Fruit fly (Drosophila melanogaster) whole organism, embryonic: Measurements from ENCODE around the gene CG10195.

ENCODE experiments used
- Aef1 ChIP-seq: fragments of 200-800 bp; sonication (Bioruptor generic); IDR thresholded peaks from 3 replicates; pipeline ENCODE4 v1.3.6; 2022; ENCODE audit warnings: missing biosample characterization, missing genetic modification characterization
- CG10274 ChIP-seq: fragments of 200-800 bp; sonication (Bioruptor generic); optimal IDR thresholded peaks from 3 replicates; lab custom pipeline; 2017; ENCODE audit warnings: missing biosample characterization, mild to moderate bottlenecking, missing genetic modification characterization
- CG10462 ChIP-seq: fragments of 200-800 bp; sonication (Bioruptor generic); optimal IDR thresholded peaks from 2 replicates; lab custom pipeline; 2016; ENCODE audit warnings: missing biosample characterization, missing genetic modification characterization
- CG12942 ChIP-seq: fragments of 200-800 bp; sonication (Bioruptor generic); optimal IDR thresholded peaks from 3 replicates; lab custom pipeline; 2016; ENCODE audit warnings: missing biosample characterization, missing genetic modification characterization
- CG15696 ChIP-seq: fragments of 200-800 bp; sonication (Bioruptor generic); optimal IDR thresholded peaks from 2 replicates; lab custom pipeline; 2019; ENCODE audit warnings: missing biosample characterization, mild to moderate bottlenecking, missing genetic modification characterization, moderate library complexity
- CG16815 ChIP-seq: fragments of 200-800 bp; sonication (Bioruptor generic); optimal IDR thresholded peaks from 3 replicates; lab custom pipeline; 2017; ENCODE audit warnings: missing biosample characterization, mild to moderate bottlenecking, missing genetic modification characterization
- CG16863 ChIP-seq: fragments of 200-800 bp; sonication (Bioruptor generic); optimal IDR thresholded peaks from 3 replicates; lab custom pipeline; 2016; ENCODE audit warnings: missing biosample characterization, missing genetic modification characterization
- CG17359 ChIP-seq: fragments of 200-800 bp; sonication (Bioruptor generic); optimal IDR thresholded peaks from 3 replicates; lab custom pipeline; 2018; ENCODE audit warnings: missing biosample characterization, mild to moderate bottlenecking, missing genetic modification characterization, moderate library complexity
- CG18262 ChIP-seq: fragments of 200-800 bp; optimal IDR thresholded peaks from 3 replicates; lab custom pipeline; 2019; ENCODE audit warnings: missing biosample characterization, mild to moderate bottlenecking, missing genetic modification characterization, moderate library complexity
- CG2678 ChIP-seq: fragments of 200-800 bp; sonication (Bioruptor generic); optimal IDR thresholded peaks from 3 replicates; lab custom pipeline; 2019; ENCODE audit warnings: missing biosample characterization, mild to moderate bottlenecking, missing genetic modification characterization, moderate library complexity
- CG2712 ChIP-seq: fragments of 200-800 bp; optimal IDR thresholded peaks from 3 replicates; lab custom pipeline; 2019; ENCODE audit warnings: missing biosample characterization, mild to moderate bottlenecking, missing genetic modification characterization, moderate library complexity
- CG2889 ChIP-seq: fragments of 200-800 bp; sonication (Bioruptor generic); IDR thresholded peaks from 3 replicates; pipeline ENCODE4 v1.3.6; 2022; ENCODE audit warnings: missing biosample characterization, missing genetic modification characterization
- CG30020 ChIP-seq: fragments of 200-800 bp; optimal IDR thresholded peaks from 2 replicates; lab custom pipeline; 2019; ENCODE audit warnings: missing biosample characterization, mild to moderate bottlenecking, missing genetic modification characterization, moderate library complexity
- CG31365 ChIP-seq: fragments of 200-800 bp; sonication (Bioruptor generic); optimal IDR thresholded peaks from 2 replicates; lab custom pipeline; 2018; ENCODE audit warnings: missing biosample characterization, mild to moderate bottlenecking, missing genetic modification characterization
- CG31441 ChIP-seq: fragments of 200-800 bp; sonication (Bioruptor generic); IDR thresholded peaks from 2 replicates; pipeline ENCODE4 v1.3.6; 2022; ENCODE audit warnings: missing biosample characterization, missing genetic modification characterization
- CG33213 ChIP-seq: fragments of 200-800 bp; sonication (Bioruptor generic); optimal IDR thresholded peaks from 3 replicates; lab custom pipeline; 2016; ENCODE audit warnings: missing biosample characterization, missing genetic modification characterization
- CG6683 ChIP-seq: fragments of 200-800 bp; sonication (Bioruptor generic); optimal IDR thresholded peaks from 2 replicates; lab custom pipeline; 2017; ENCODE audit warnings: missing biosample characterization, mild to moderate bottlenecking, missing genetic modification characterization, missing genetic modification reagents
- CG8290 ChIP-seq, 3 experiments: fragments of 200-800 bp; sonication (Bioruptor generic); optimal IDR thresholded peaks; 2 replicates each; lab custom pipeline; 2016 to 2019; ENCODE audit warnings: missing biosample characterization in 3 of 3, missing genetic modification characterization in 3 of 3, mild to moderate bottlenecking in 2 of 3, moderate library complexity in 1 of 3
- CoRest ChIP-seq: fragments of 200-800 bp; sonication (Bioruptor generic); optimal IDR thresholded peaks from 3 replicates; lab custom pipeline; 2018; ENCODE audit warnings: missing biosample characterization, mild to moderate bottlenecking, missing genetic modification characterization, moderate library complexity
- D ChIP-seq, 2 experiments: fragments of 200-800 bp in 1 of 2; fragments of >200 bp in 1 of 2; sonication (Bioruptor generic) in 1 of 2; optimal IDR thresholded peaks; 2 replicates in 1 of 2; 3 replicates in 1 of 2; lab custom pipeline; 2017; ENCODE audit warnings: mild to moderate bottlenecking in 1 of 2, missing biosample characterization in 1 of 2, missing genetic modification characterization in 1 of 2, missing genetic modification reagents in 1 of 2
- D19A ChIP-seq: fragments of 200-800 bp; optimal IDR thresholded peaks from 3 replicates; lab custom pipeline; 2019; ENCODE audit warnings: missing biosample characterization, mild to moderate bottlenecking, missing genetic modification characterization, moderate library complexity
- E2f1 ChIP-seq: fragments of 200-800 bp; sonication (Bioruptor generic); IDR thresholded peaks from 2 replicates; pipeline ENCODE4 v1.3.6; 2022; ENCODE audit warnings: missing biosample characterization, missing genetic modification characterization
- Eip74EF ChIP-seq, 2 experiments: fragments of 200-800 bp in 1 of 2; fragments of >200 bp in 1 of 2; sonication (Bioruptor generic) in 1 of 2; optimal IDR thresholded peaks; 2 replicates each; lab custom pipeline; 2017 to 2019; ENCODE audit warnings: missing biosample characterization in 2 of 2, missing genetic modification characterization in 2 of 2, mild to moderate bottlenecking in 1 of 2, moderate library complexity in 1 of 2
- Ets65A ChIP-seq: fragments of 200-800 bp; sonication (Bioruptor generic); peaks from one replicate; lab custom pipeline; 2016; ENCODE audit warnings: missing biosample characterization, missing genetic modification characterization
- GATAe ChIP-seq: fragments of 200-800 bp; sonication (Bioruptor generic); conservative IDR thresholded peaks from 2 replicates; pipeline ENCODE4 v1.3.6; 2022; ENCODE audit warnings: missing biosample characterization, missing genetic modification characterization
- HLH54F ChIP-seq: fragments of 200-800 bp; sonication (Bioruptor generic); optimal IDR thresholded peaks from 3 replicates; lab custom pipeline; 2016; ENCODE audit warnings: missing biosample characterization, missing genetic modification characterization
- Hr3 ChIP-seq: fragments of 200-800 bp; sonication (Bioruptor generic); optimal IDR thresholded peaks from 3 replicates; lab custom pipeline; 2016; ENCODE audit warnings: missing biosample characterization, missing genetic modification characterization
- Jarid2 ChIP-seq: fragments of 200-800 bp; sonication (Bioruptor generic); optimal IDR thresholded peaks from 3 replicates; lab custom pipeline; 2017; ENCODE audit warnings: mild to moderate bottlenecking, missing biosample characterization, missing genetic modification reagents, missing genetic modification characterization
- Ravus ChIP-seq: fragments of 200-800 bp; sonication (Bioruptor generic); IDR thresholded peaks from 2 replicates; pipeline ENCODE4 v1.3.6; 2022; ENCODE audit warnings: missing biosample characterization, missing genetic modification characterization
- Xbp1 ChIP-seq: fragments of 200-800 bp; sonication (Bioruptor generic); optimal IDR thresholded peaks from 3 replicates; lab custom pipeline; 2016; ENCODE audit warnings: missing biosample characterization, mild to moderate bottlenecking, missing genetic modification characterization
- bcd ChIP-seq: fragments of 200-800 bp; sonication (Bioruptor generic); optimal IDR thresholded peaks from 2 replicates; lab custom pipeline; 2017; ENCODE audit warnings: missing biosample characterization, mild to moderate bottlenecking, missing genetic modification characterization
- chinmo ChIP-seq: fragments of 200-800 bp; sonication (Bioruptor generic); IDR thresholded peaks from 4 replicates; pipeline ENCODE4 v1.3.6; 2022; ENCODE audit warnings: missing biosample characterization, missing genetic modification characterization; ENCODE audit not compliant: partially characterized antibody
- crp ChIP-seq, 2 experiments: fragments of 200-800 bp; sonication (Bioruptor generic); optimal IDR thresholded peaks; 2 replicates in 1 of 2; 3 replicates in 1 of 2; lab custom pipeline; 2017; ENCODE audit warnings: missing biosample characterization in 2 of 2, missing genetic modification characterization in 2 of 2, mild to moderate bottlenecking in 1 of 2, moderate library complexity in 1 of 2
- dimm ChIP-seq: fragments of 200-800 bp; sonication (Bioruptor generic); IDR thresholded peaks from 2 replicates; pipeline ENCODE4 v1.3.6; 2022; ENCODE audit warnings: missing biosample characterization, missing genetic modification characterization
- dmrt99B ChIP-seq: fragments of 200-800 bp; sonication (Bioruptor generic); optimal IDR thresholded peaks from 2 replicates; lab custom pipeline; 2018; ENCODE audit warnings: missing biosample characterization, mild to moderate bottlenecking, missing genetic modification characterization, moderate library complexity
- fd3F ChIP-seq: fragments of 200-800 bp; sonication (Bioruptor generic); optimal IDR thresholded peaks from 2 replicates; lab custom pipeline; 2018; ENCODE audit warnings: missing biosample characterization, mild to moderate bottlenecking, missing genetic modification characterization, moderate library complexity
- fru ChIP-seq: fragments of >200 bp; optimal IDR thresholded peaks from 2 replicates; lab custom pipeline; 2017
- gfzf ChIP-seq: fragments of 200-800 bp; sonication (Bioruptor generic); optimal IDR thresholded peaks from 2 replicates; lab custom pipeline; 2016; ENCODE audit warnings: missing biosample characterization, mild to moderate bottlenecking, missing genetic modification characterization, moderate library complexity
- grn ChIP-seq: fragments of 200-800 bp; sonication (Bioruptor generic); optimal IDR thresholded peaks from 3 replicates; lab custom pipeline; 2017; ENCODE audit warnings: missing biosample characterization, missing genetic modification characterization
- kay ChIP-seq: fragments of 200-800 bp; sonication (Bioruptor generic); optimal IDR thresholded peaks from 2 replicates; lab custom pipeline; 2016; ENCODE audit warnings: missing biosample characterization, missing genetic modification characterization
- lilli ChIP-seq: fragments of 200-800 bp; sonication (Bioruptor generic); optimal IDR thresholded peaks from 3 replicates; lab custom pipeline; 2016; ENCODE audit warnings: missing biosample characterization, missing genetic modification characterization
- lola ChIP-seq, 3 experiments: fragments of >200 bp in 2 of 3; fragments of 200-800 bp in 1 of 3; sonication (Bioruptor generic) in 1 of 3; optimal IDR thresholded peaks; 2 replicates each; lab custom pipeline; 2017 to 2019; ENCODE audit warnings: missing biosample characterization in 3 of 3, missing genetic modification characterization in 3 of 3, mild to moderate bottlenecking in 1 of 3, moderate library complexity in 1 of 3
- mam ChIP-seq: fragments of 200-800 bp; sonication (Bioruptor generic); optimal IDR thresholded peaks from 3 replicates; lab custom pipeline; 2016; ENCODE audit warnings: missing biosample characterization, missing genetic modification characterization
- mld ChIP-seq: fragments of 200-800 bp; sonication (Bioruptor generic); IDR thresholded peaks from 3 replicates; pipeline ENCODE4 v1.3.6; 2022; ENCODE audit warnings: missing biosample characterization, missing genetic modification characterization; ENCODE audit not compliant: partially characterized antibody
- org-1 ChIP-seq: fragments of 200-800 bp; sonication (Bioruptor generic); optimal IDR thresholded peaks from 2 replicates; lab custom pipeline; 2017; ENCODE audit warnings: missing biosample characterization, missing genetic modification characterization
- otp ChIP-seq: fragments of 200-800 bp; sonication (Bioruptor generic); IDR thresholded peaks from 3 replicates; pipeline ENCODE4, ENCODE4 v1.3.6; 2022; ENCODE audit warnings: missing biosample characterization, missing genetic modification characterization
- pros ChIP-seq: fragments of 200-800 bp; sonication (Bioruptor generic); optimal IDR thresholded peaks from 3 replicates; lab custom pipeline; 2019; ENCODE audit warnings: missing biosample characterization, mild to moderate bottlenecking, missing genetic modification characterization, moderate library complexity
- sd ChIP-seq: fragments of 200-800 bp; sonication (Bioruptor generic); optimal IDR thresholded peaks from 3 replicates; lab custom pipeline; 2018; ENCODE audit warnings: missing biosample characterization, mild to moderate bottlenecking, missing genetic modification characterization, moderate library complexity
- sim ChIP-seq: fragments of 200-800 bp; sonication (Bioruptor generic); IDR thresholded peaks from 2 replicates; pipeline ENCODE4 v1.3.6; 2022; ENCODE audit warnings: missing biosample characterization, missing genetic modification characterization
- zfh2 ChIP-seq: fragments of 200-800 bp; sonication (Bioruptor generic); optimal IDR thresholded peaks from 2 replicates; lab custom pipeline; 2016; ENCODE audit warnings: missing biosample characterization, missing genetic modification characterization

The CG10195 gene

DNA sequence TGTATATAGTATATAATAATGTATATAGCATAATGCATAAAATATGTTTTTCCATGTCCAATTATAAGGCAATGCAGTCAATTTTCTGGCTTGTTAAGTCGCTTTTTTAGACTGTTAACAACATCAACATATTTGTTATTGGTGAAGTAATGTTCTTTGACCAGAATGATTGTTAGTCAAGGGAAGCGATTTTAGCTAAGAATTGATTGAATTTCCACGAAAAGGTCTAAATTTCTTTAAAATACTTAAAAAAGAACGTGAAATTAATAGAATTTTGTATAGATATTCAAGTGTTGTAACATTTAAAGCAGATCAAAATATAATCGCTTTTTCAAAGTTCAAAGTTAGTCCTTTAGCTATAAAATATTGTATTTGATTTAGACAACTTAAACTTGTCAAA, 21.1 kb downstream of the CG10195 start (continued):
- TF ChIP-seq Jarid2 (GFP tag; lab: Kevin White, UChicago) (no peak), CG2889 (GFP tag; lab: Robert Waterston, UW) (no peak), Xbp1 (GFP tag; lab: Kevin White, UChicago) (no peak), CG2678 (tag; lab: Kevin White, UChicago) (peak; percentile 44), Eip74EF (GFP tag; optimal IDR thresholded peaks at IDR 0.05; lab: Kevin White, UChicago) (no peak), CoRest (tag; lab: Kevin White, UChicago) (peak; percentile 36), pros (no peak), mld (no peak), Ravus (GFP tag; lab: Robert Waterston, UW) (no peak), CG2712 (tag; lab: Kevin White, UChicago) (peak; percentile 2), CG15696 (tag; lab: Kevin White, UChicago) (no peak), sim (GFP tag; lab: Robert Waterston, UW) (no peak), CG30020 (tag; lab: Kevin White, UChicago) (no peak), CG16863 (no peak), CG10274 (GFP tag; lab: Kevin White, UChicago) (no peak), mam (GFP tag; lab: Kevin White, UChicago) (no peak), CG31441 (GFP tag; lab: Robert Waterston, UW) (peak; percentile 34; the same call in 1 of the 2 replicates), CG16815 (GFP tag; lab: Kevin White, UChicago) (no peak), Aef1 (GFP tag; lab: Robert Waterston, UW) (no peak), E2f1 (GFP tag; lab: Robert Waterston, UW) (no peak), otp (GFP tag; lab: Robert Waterston, UW) (no peak), CG18262 (tag; lab: Kevin White, UChicago) (peak; percentile 57), org-1 (no peak), CG17359 (no peak), chinmo (GFP tag; lab: Robert Waterston, UW) (no peak), CG33213 (GFP tag; lab: Kevin White, UChicago) (no peak), dimm (GFP tag; lab: Robert Waterston, UW) (no peak), lola (GFP tag; optimal IDR thresholded peaks at IDR 0.05; lab: Kevin White, UChicago) (peak in 1 of 3 experiments; percentile 28), D (optimal IDR thresholded peaks at IDR 0.05; lab: Kevin White, UChicago) (no peak), D (GFP tag; optimal IDR thresholded peaks at IDR 0.05; lab: Kevin White, UChicago) (no peak), Ets65A (no peak), lilli (GFP tag; lab: Kevin White, UChicago) (no peak), CG10462 (no peak), CG8290 (GFP tag; optimal IDR thresholded peaks at IDR 0.05; lab: Kevin White, UChicago) (no peak), CG8290 (tag; optimal IDR thresholded peaks at IDR 0.05; lab: Kevin White, UChicago) (no peak), crp (GFP tag; optimal IDR thresholded peaks at IDR 0.05; lab: Kevin White, UChicago) (no peak), zfh2 (GFP tag; lab: Kevin White, UChicago) (no peak), GATAe (GFP tag; lab: Robert Waterston, UW) (no peak), CG31365 (tag; lab: Kevin White, UChicago) (no peak), CG6683 (no peak), D19A (tag; lab: Kevin White, UChicago) (no peak), sd (no peak), HLH54F (GFP tag; lab: Kevin White, UChicago) (no peak), gfzf (GFP tag; lab: Kevin White, UChicago) (no peak), CG12942 (GFP tag; lab: Kevin White, UChicago) (no peak), dmrt99B (tag; lab: Kevin White, UChicago) (peak; percentile 7), fru (lab: Kevin White, UChicago) (no peak), bcd (GFP tag; lab: Kevin White, UChicago) (peak; percentile 4), grn (GFP tag; lab: Kevin White, UChicago) (no peak), kay (no peak), Hr3 (GFP tag; lab: Kevin White, UChicago) (peak; percentile 6), fd3F (GFP tag; lab: Kevin White, UChicago) (no peak)
